Fruit fly (Drosophila melanogaster) whole organism, prepupa: ENCODE measurements around the gene CG32939.
A peak's percentile ranks its signal among the peaks of the same experiment; 100 is the strongest.

ENCODE experiments used
- Blimp-1 ChIP-seq: fragments of 200-800 bp; sonication (Bioruptor generic); optimal IDR thresholded peaks from 3 replicates; lab custom pipeline; 2017; ENCODE audit warnings: missing biosample characterization, missing genetic modification characterization, mild to moderate bottlenecking, moderate library complexity, missing genetic modification reagents
- CG10631 ChIP-seq: fragments of 200-800 bp; sonication (Bioruptor generic); optimal IDR thresholded peaks from 2 replicates; lab custom pipeline; 2016; ENCODE audit warnings: missing biosample characterization, missing genetic modification characterization
- CG11294 ChIP-seq: fragments of 200-800 bp; sonication (Bioruptor generic); IDR thresholded peaks from 2 replicates; pipeline ENCODE4 v1.3.6; 2022; ENCODE audit warnings: missing biosample characterization, missing genetic modification characterization
- CG11762 ChIP-seq: fragments of 200-800 bp; sonication (Bioruptor generic); optimal IDR thresholded peaks from 3 replicates; lab custom pipeline; 2016; ENCODE audit warnings: missing biosample characterization, missing genetic modification characterization; ENCODE audit not compliant: insufficient read depth
- CG11902 ChIP-seq: fragments of 200-800 bp; sonication (Bioruptor generic); optimal IDR thresholded peaks from 3 replicates; lab custom pipeline; 2016; ENCODE audit warnings: missing biosample characterization, missing genetic modification characterization
- CG15336 ChIP-seq: fragments of 200-800 bp; sonication (Bioruptor generic); IDR thresholded peaks from 2 replicates; pipeline ENCODE4 v1.3.6; 2022; ENCODE audit warnings: missing biosample characterization, missing genetic modification characterization
- CG16779 ChIP-seq: fragments of 200-800 bp; sonication (Bioruptor generic); optimal IDR thresholded peaks from 3 replicates; lab custom pipeline; 2017; ENCODE audit warnings: missing biosample characterization, mild to moderate bottlenecking, missing genetic modification characterization
- CG3032 ChIP-seq: fragments of 200-800 bp; optimal IDR thresholded peaks from 2 replicates; lab custom pipeline; 2019; ENCODE audit warnings: missing biosample characterization, mild to moderate bottlenecking, missing genetic modification characterization, moderate library complexity
- CG31627 ChIP-seq: fragments of 200-800 bp; sonication (Bioruptor generic); optimal IDR thresholded peaks from 3 replicates; lab custom pipeline; 2016; ENCODE audit warnings: missing biosample characterization, missing genetic modification characterization
- CG32006 ChIP-seq: fragments of 200-800 bp; sonication (Bioruptor generic); optimal IDR thresholded peaks from 3 replicates; lab custom pipeline; 2017; ENCODE audit warnings: missing biosample characterization, mild to moderate bottlenecking, missing genetic modification characterization
- CG34406 ChIP-seq: fragments of 200-800 bp; sonication (Bioruptor generic); optimal IDR thresholded peaks from 3 replicates; lab custom pipeline; 2016; ENCODE audit warnings: missing biosample characterization, missing genetic modification characterization
- CG3919 ChIP-seq: fragments of 200-800 bp; sonication (Bioruptor generic); optimal IDR thresholded peaks from 3 replicates; lab custom pipeline; 2016; ENCODE audit warnings: missing biosample characterization, missing genetic modification characterization
- CG4318 ChIP-seq: fragments of 200-800 bp; sonication (Bioruptor generic); optimal IDR thresholded peaks from 3 replicates; lab custom pipeline; 2017; ENCODE audit warnings: missing biosample characterization, mild to moderate bottlenecking, missing genetic modification characterization
- CG6276 ChIP-seq: fragments of 200-800 bp; sonication (Bioruptor generic); optimal IDR thresholded peaks from 2 replicates; lab custom pipeline; 2017; ENCODE audit warnings: missing biosample characterization, mild to moderate bottlenecking, missing genetic modification characterization
- CG6808 ChIP-seq: fragments of 200-800 bp; sonication (Bioruptor generic); optimal IDR thresholded peaks from 3 replicates; lab custom pipeline; 2017; ENCODE audit warnings: missing biosample characterization, missing genetic modification characterization, mild to moderate bottlenecking, moderate library complexity, missing genetic modification reagents
- CG6854 ChIP-seq: fragments of 200-800 bp; sonication (Bioruptor generic); optimal IDR thresholded peaks from 2 replicates; lab custom pipeline; 2017; ENCODE audit warnings: missing biosample characterization, mild to moderate bottlenecking, missing genetic modification characterization
- CG7368 ChIP-seq: fragments of 200-800 bp; sonication (Bioruptor generic); optimal IDR thresholded peaks from 3 replicates; lab custom pipeline; 2016; ENCODE audit warnings: missing biosample characterization, missing genetic modification characterization
- CG8119 ChIP-seq: fragments of 200-800 bp; sonication (Bioruptor generic); IDR thresholded peaks from 3 replicates; pipeline ENCODE4 v1.3.6; 2022; ENCODE audit warnings: missing biosample characterization, missing genetic modification characterization
- CG8319 ChIP-seq: fragments of 200-800 bp; sonication (Bioruptor generic); optimal IDR thresholded peaks from 3 replicates; lab custom pipeline; 2016; ENCODE audit warnings: missing biosample characterization, missing genetic modification characterization
- CG8632 ChIP-seq: fragments of 200-800 bp; sonication (Bioruptor generic); optimal IDR thresholded peaks from 3 replicates; lab custom pipeline; 2016; ENCODE audit warnings: missing biosample characterization, missing genetic modification characterization
- CG9139 ChIP-seq: fragments of 200-800 bp; sonication (Bioruptor generic); optimal IDR thresholded peaks from 3 replicates; lab custom pipeline; 2017; ENCODE audit warnings: missing biosample characterization, mild to moderate bottlenecking, missing genetic modification characterization
- Eip75B ChIP-seq: fragments of 200-800 bp; sonication (Bioruptor generic); optimal IDR thresholded peaks from 3 replicates; lab custom pipeline; 2016; ENCODE audit warnings: missing biosample characterization, missing genetic modification characterization
- Eip78C ChIP-seq: fragments of 200-800 bp; sonication (Bioruptor generic); peaks from one replicate; lab custom pipeline; 2016; ENCODE audit warnings: missing biosample characterization, missing genetic modification characterization
- Eip93F ChIP-seq: fragments of 200-800 bp; sonication (Bioruptor generic); optimal IDR thresholded peaks from 2 replicates; lab custom pipeline; 2016; ENCODE audit warnings: missing biosample characterization, mild to moderate bottlenecking, missing genetic modification characterization
- Ets21C ChIP-seq: fragments of 200-800 bp; sonication (Bioruptor generic); optimal IDR thresholded peaks from 3 replicates; lab custom pipeline; 2016; ENCODE audit warnings: missing biosample characterization, missing genetic modification characterization
- Ets96B ChIP-seq: fragments of 200-800 bp; optimal IDR thresholded peaks from 2 replicates; lab custom pipeline; 2019; ENCODE audit warnings: missing biosample characterization, mild to moderate bottlenecking, missing genetic modification characterization, moderate library complexity
- Gug ChIP-seq: fragments of 200-800 bp; sonication (Bioruptor generic); IDR thresholded peaks from 2 replicates; pipeline ENCODE4 v1.3.6; 2022; ENCODE audit warnings: missing biosample characterization, missing genetic modification characterization
- Hr38 ChIP-seq: sonication (Bioruptor generic); optimal IDR thresholded peaks from 2 replicates; lab custom pipeline; 2016; ENCODE audit warnings: missing biosample characterization, missing genetic modification characterization
- Hr39 ChIP-seq: fragments of 200-800 bp; sonication (Bioruptor generic); optimal IDR thresholded peaks from 2 replicates; lab custom pipeline; 2016; ENCODE audit warnings: missing biosample characterization, missing genetic modification characterization
- Lpt ChIP-seq: fragments of 200-800 bp; sonication (Bioruptor generic); optimal IDR thresholded peaks from 3 replicates; lab custom pipeline; 2016; ENCODE audit warnings: missing biosample characterization, missing genetic modification characterization
- Met ChIP-seq: fragments of 200-800 bp; sonication (Bioruptor generic); optimal IDR thresholded peaks from 3 replicates; lab custom pipeline; 2016; ENCODE audit warnings: missing biosample characterization, missing genetic modification characterization
- OdsH ChIP-seq: fragments of 200-800 bp; sonication (Bioruptor generic); optimal IDR thresholded peaks from 3 replicates; lab custom pipeline; 2016; ENCODE audit warnings: missing biosample characterization, missing genetic modification characterization
- Smox ChIP-seq: fragments of 200-800 bp; sonication (Bioruptor generic); optimal IDR thresholded peaks from 3 replicates; lab custom pipeline; 2016; ENCODE audit warnings: missing biosample characterization, missing genetic modification characterization
- Sox102F ChIP-seq: fragments of 200-800 bp; sonication (Bioruptor generic); optimal IDR thresholded peaks from 2 replicates; lab custom pipeline; 2016; ENCODE audit warnings: missing biosample characterization, mild to moderate bottlenecking, missing genetic modification characterization
- Sox14 ChIP-seq: fragments of 200-800 bp; sonication (Bioruptor generic); optimal IDR thresholded peaks from 3 replicates; lab custom pipeline; 2016; ENCODE audit warnings: missing biosample characterization, missing genetic modification characterization
- Sox15 ChIP-seq: fragments of 200-800 bp; sonication (Bioruptor generic); optimal IDR thresholded peaks from 3 replicates; lab custom pipeline; 2016; ENCODE audit warnings: missing biosample characterization, missing genetic modification characterization
- achi ChIP-seq: fragments of 200-800 bp; sonication (Bioruptor generic); optimal IDR thresholded peaks from 3 replicates; lab custom pipeline; 2016; ENCODE audit warnings: missing biosample characterization, missing genetic modification characterization
- acj6 ChIP-seq: fragments of 200-800 bp; sonication (Bioruptor generic); optimal IDR thresholded peaks from 3 replicates; lab custom pipeline; 2016; ENCODE audit warnings: missing biosample characterization, missing genetic modification characterization
- cyc ChIP-seq: fragments of 200-800 bp; sonication (Bioruptor generic); optimal IDR thresholded peaks from 3 replicates; lab custom pipeline; 2016; ENCODE audit warnings: missing biosample characterization, missing genetic modification characterization
- dac ChIP-seq: fragments of 200-800 bp; sonication (Bioruptor generic); optimal IDR thresholded peaks from 2 replicates; lab custom pipeline; 2017; ENCODE audit warnings: missing biosample characterization, mild to moderate bottlenecking, missing genetic modification characterization
- dsx ChIP-seq: fragments of 200-800 bp; optimal IDR thresholded peaks from 3 replicates; lab custom pipeline; 2019; ENCODE audit warnings: missing biosample characterization, mild to moderate bottlenecking, missing genetic modification characterization, moderate library complexity; ENCODE audit not compliant: poor library complexity, severe bottlenecking
- eg ChIP-seq: fragments of 200-800 bp; sonication (Bioruptor generic); IDR thresholded peaks from 3 replicates; pipeline ENCODE4 v1.3.6; 2022; ENCODE audit warnings: missing biosample characterization, missing genetic modification characterization
- esn ChIP-seq: fragments of 200-800 bp; sonication (Bioruptor generic); optimal IDR thresholded peaks from 2 replicates; lab custom pipeline; 2016; ENCODE audit warnings: missing biosample characterization, mild to moderate bottlenecking, missing genetic modification characterization, moderate library complexity
- fd59A ChIP-seq: fragments of 200-800 bp; sonication (Bioruptor generic); optimal IDR thresholded peaks from 2 replicates; lab custom pipeline; 2017; ENCODE audit warnings: missing biosample characterization, mild to moderate bottlenecking, missing genetic modification characterization, missing genetic modification reagents
- fd85E ChIP-seq: fragments of 200-800 bp; sonication (Bioruptor generic); optimal IDR thresholded peaks from 3 replicates; lab custom pipeline; 2016; ENCODE audit warnings: missing biosample characterization, missing genetic modification characterization
- fkh ChIP-seq: fragments of 200-800 bp; sonication (Bioruptor generic); optimal IDR thresholded peaks from 3 replicates; lab custom pipeline; 2017; ENCODE audit warnings: missing biosample characterization, mild to moderate bottlenecking, missing genetic modification characterization, moderate library complexity
- lz ChIP-seq: fragments of 200-800 bp; sonication (Bioruptor generic); optimal IDR thresholded peaks from 3 replicates; lab custom pipeline; 2016; ENCODE audit warnings: missing biosample characterization, missing genetic modification characterization
- net ChIP-seq: fragments of 200-800 bp; sonication (Bioruptor generic); optimal IDR thresholded peaks from 3 replicates; lab custom pipeline; 2016; ENCODE audit warnings: missing biosample characterization, missing genetic modification characterization
- salr ChIP-seq, 2 experiments: fragments of 200-800 bp; sonication (Bioruptor generic); optimal IDR thresholded peaks; 3 replicates each; lab custom pipeline; 2016 to 2018; ENCODE audit warnings: missing biosample characterization in 2 of 2, missing genetic modification characterization in 2 of 2, mild to moderate bottlenecking in 1 of 2
- spab ChIP-seq: fragments of 200-800 bp; sonication (Bioruptor generic); optimal IDR thresholded peaks from 2 replicates; lab custom pipeline; 2017; ENCODE audit warnings: missing biosample characterization, mild to moderate bottlenecking, missing genetic modification characterization, missing genetic modification reagents
- ss ChIP-seq, 2 experiments: fragments of 200-800 bp; sonication (Bioruptor generic); optimal IDR thresholded peaks; 2 replicates in 1 of 2; 3 replicates in 1 of 2; lab custom pipeline; 2017 to 2018; ENCODE audit warnings: mild to moderate bottlenecking in 2 of 2, missing biosample characterization in 2 of 2, missing genetic modification characterization in 2 of 2, moderate library complexity in 1 of 2
- topi ChIP-seq: fragments of 200-800 bp; sonication (Bioruptor generic); optimal IDR thresholded peaks from 3 replicates; lab custom pipeline; 2016; ENCODE audit warnings: missing biosample characterization, missing genetic modification characterization
- vri ChIP-seq: fragments of 200-800 bp; sonication (Bioruptor generic); optimal IDR thresholded peaks from 3 replicates; lab custom pipeline; 2016; ENCODE audit warnings: missing biosample characterization, mild to moderate bottlenecking, missing genetic modification characterization

CG32939 gene

dm6 chr3R:9701897-9702296, 9.0 kb downstream of the CG32939 start:
- TF ChIP-seq lz (GFP tag; lab: Kevin White, UChicago): peak; percentile 18
- no peak for TF ChIP-seq fkh (GFP tag; lab: Kevin White, UChicago)
- no peak for TF ChIP-seq CG10631 (GFP tag; lab: Kevin White, UChicago)
- TF ChIP-seq cyc: no peak
- no peak for TF ChIP-seq CG3919 (GFP tag; lab: Kevin White, UChicago)
- no peak for TF ChIP-seq CG6808
- no peak for TF ChIP-seq OdsH (GFP tag; lab: Kevin White, UChicago)
- TF ChIP-seq achi (GFP tag; lab: Kevin White, UChicago): no peak
- no peak for TF ChIP-seq CG34406
- no peak for TF ChIP-seq dsx (GFP tag; lab: Kevin White, UChicago)
- no peak for TF ChIP-seq fd59A (GFP tag; lab: Kevin White, UChicago)
- no peak for TF ChIP-seq Gug (GFP tag; lab: Robert Waterston, UW)
- peak; percentile 17 for TF ChIP-seq Smox (GFP tag; lab: Kevin White, UChicago)
- no peak for TF ChIP-seq eg
- TF ChIP-seq acj6: peak; percentile 2
- TF ChIP-seq Eip93F (GFP tag; lab: Kevin White, UChicago): no peak
- TF ChIP-seq Sox14 (GFP tag; lab: Kevin White, UChicago): no peak
- TF ChIP-seq CG4318: no peak
- no peak for TF ChIP-seq CG8319 (GFP tag; lab: Kevin White, UChicago)
- no peak for TF ChIP-seq dac (GFP tag; lab: Kevin White, UChicago)
- no peak for TF ChIP-seq topi (GFP tag; lab: Kevin White, UChicago)
- TF ChIP-seq CG6854: no peak
- TF ChIP-seq Ets96B (tag; lab: Kevin White, UChicago): no peak
- TF ChIP-seq Sox102F (GFP tag; lab: Kevin White, UChicago): peak; percentile 13
- no peak for TF ChIP-seq vri (GFP tag; lab: Kevin White, UChicago)
- peak; percentile 15 for TF ChIP-seq CG31627
- no peak for TF ChIP-seq net (GFP tag; lab: Kevin White, UChicago)
- TF ChIP-seq spab (GFP tag; lab: Kevin White, UChicago): no peak
- TF ChIP-seq CG11762 (GFP tag; lab: Kevin White, UChicago): no peak
- TF ChIP-seq CG6276 (GFP tag; lab: Kevin White, UChicago): no peak
- TF ChIP-seq Hr39 (GFP tag; lab: Kevin White, UChicago): peak; percentile 11
- TF ChIP-seq Sox15 (GFP tag; lab: Kevin White, UChicago): peak; percentile 10
- no peak for TF ChIP-seq salr (GFP tag; optimal IDR thresholded peaks at IDR 0.05; lab: Kevin White, UChicago)
- TF ChIP-seq Eip78C (GFP tag; lab: Kevin White, UChicago): peak; percentile 74
- TF ChIP-seq Blimp-1: no peak
- no peak for TF ChIP-seq CG32006 (GFP tag; lab: Kevin White, UChicago)
- TF ChIP-seq Lpt (GFP tag; lab: Kevin White, UChicago): no peak
- TF ChIP-seq CG15336: no peak
- no peak for TF ChIP-seq CG3032 (tag; lab: Kevin White, UChicago)
- TF ChIP-seq fd85E (GFP tag; lab: Kevin White, UChicago): no peak
- no peak for TF ChIP-seq CG8119 (GFP tag; lab: Robert Waterston, UW)
- TF ChIP-seq Eip75B (GFP tag; lab: Kevin White, UChicago): no peak
- TF ChIP-seq CG8632 (GFP tag; lab: Kevin White, UChicago): no peak
- no peak for TF ChIP-seq ss (GFP tag; optimal IDR thresholded peaks at IDR 0.05; lab: Kevin White, UChicago)
- no peak for TF ChIP-seq CG9139 (GFP tag; lab: Kevin White, UChicago)
- no peak for TF ChIP-seq Hr38
- TF ChIP-seq esn: peak; percentile 35
- no peak for TF ChIP-seq CG11294
- TF ChIP-seq CG7368 (GFP tag; lab: Kevin White, UChicago): no peak
- TF ChIP-seq Met (GFP tag; lab: Kevin White, UChicago): peak; percentile 42
- no peak for TF ChIP-seq Ets21C (GFP tag; lab: Kevin White, UChicago)
- TF ChIP-seq CG11902 (GFP tag; lab: Kevin White, UChicago): no peak
- TF ChIP-seq CG16779 (tag; lab: Kevin White, UChicago): no peak
